Fruit fly (Drosophila melanogaster) whole organism, embryonic: ENCODE results near the gene CG6966.

Experiments used
- CG2875 ChIP-seq: fragments of 200-800 bp; sonication (Bioruptor generic); optimal IDR thresholded peaks from 2 replicates; lab custom pipeline; 2017; ENCODE audit warnings: missing biosample characterization, mild to moderate bottlenecking, missing genetic modification characterization, missing genetic modification reagents
- CG31388 ChIP-seq: fragments of 200-800 bp; sonication (Bioruptor generic); optimal IDR thresholded peaks from 2 replicates; lab custom pipeline; 2016; ENCODE audit warnings: missing biosample characterization, missing genetic modification characterization
- CG6791 ChIP-seq: fragments of 200-800 bp; sonication (Bioruptor generic); IDR thresholded peaks from 3 replicates; pipeline ENCODE4 v1.3.6; 2022; ENCODE audit warnings: missing biosample characterization, missing genetic modification characterization; ENCODE audit not compliant: partially characterized antibody
- Six4 ChIP-seq: fragments of 200-800 bp; sonication (Bioruptor generic); optimal IDR thresholded peaks from 2 replicates; lab custom pipeline; 2016; ENCODE audit warnings: missing biosample characterization, missing genetic modification characterization
- usp ChIP-seq: fragments of >200 bp; optimal IDR thresholded peaks from 2 replicates; lab custom pipeline; 2017; ENCODE audit warnings: missing biosample characterization, missing genetic modification characterization

DNA sequence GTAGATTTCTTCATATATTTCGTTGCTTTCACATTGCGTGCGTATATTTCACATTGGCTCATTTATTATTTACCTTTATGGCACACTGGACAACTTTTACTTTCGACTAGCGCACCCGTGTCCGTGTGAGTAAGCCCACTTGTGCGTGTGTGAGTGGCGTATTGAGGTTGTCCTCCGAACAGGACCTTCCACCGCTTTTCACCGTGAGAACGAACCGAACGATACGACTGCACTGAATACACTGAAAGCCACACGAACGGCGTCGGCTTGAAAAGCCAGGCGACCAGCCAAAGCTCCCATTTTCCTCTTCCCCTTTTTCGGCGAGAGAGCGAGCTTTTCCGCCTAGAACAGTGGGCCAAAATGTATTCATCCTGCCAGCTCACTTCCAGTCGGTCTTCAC lies 18.5 kb downstream of the CG6966 start, which contains the start of gene dpr9:
- TF ChIP-seq Six4 (GFP tag; lab: Kevin White, UChicago): no peak
- TF ChIP-seq CG6791: no peak
- no peak for TF ChIP-seq CG2875 (GFP tag; lab: Kevin White, UChicago)
- no peak for TF ChIP-seq usp (GFP tag; lab: Kevin White, UChicago)
- no peak for TF ChIP-seq CG31388 (GFP tag; lab: Kevin White, UChicago)
